Worm (Caenorhabditis elegans): Measurements from ENCODE around the gene C56G2.5.

DNA sequence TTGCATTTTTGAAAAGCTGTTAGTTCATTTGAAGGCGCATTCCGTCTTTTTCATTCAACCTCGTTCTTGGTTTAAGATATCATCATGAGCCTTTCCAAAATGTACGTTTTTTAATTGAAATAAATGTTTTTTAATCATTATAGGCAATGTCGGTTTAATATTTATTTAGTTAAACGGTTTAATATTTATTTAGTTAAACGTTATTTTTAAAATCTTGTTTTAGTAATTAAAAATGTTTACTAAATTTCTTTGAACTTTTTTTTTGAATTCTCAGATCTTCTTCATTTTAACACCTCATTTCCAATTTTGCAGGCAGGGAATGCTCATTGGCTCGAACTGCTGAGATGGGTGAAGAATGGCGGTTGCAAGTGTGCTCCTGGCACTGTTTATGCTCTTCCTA is 15.0 kb downstream of the C56G2.5 start, which contains the start of gene gar-2:
- TF ChIP-seq ama-1 (optimal IDR thresholded peaks at IDR 0.05) (no peak), ceh-36 (tag; optimal IDR thresholded peaks at IDR 0.05) (no peak), flt-1 (GFP tag; IDR thresholded peaks at IDR 0.05) (no peak), tbx-11 (GFP tag; IDR thresholded peaks at IDR 0.05) (no peak), B0310.2 (tag; optimal IDR thresholded peaks at IDR 0.05) (no peak), pes-1 (GFP tag; IDR thresholded peaks at IDR 0.05) (no peak), ets-7 (tag; optimal IDR thresholded peaks at IDR 0.05) (no peak), scrt-1 (GFP tag; IDR thresholded peaks at IDR 0.05) (no peak), sea-1 (GFP tag; conservative IDR thresholded peaks at IDR 0.05) (no peak), tra-4 (tag; optimal IDR thresholded peaks at IDR 0.05) (no peak)
